Worm (Caenorhabditis elegans) whole organism, L4 larva: ENCODE measurements around the gene rab-39.

Experiments used
- F26F4.8 ChIP-seq: fragments of 200-800 bp; sonication (Bioruptor generic); conservative IDR thresholded peaks from 2 replicates; pipeline ENCODE4 v1.3.6; 2022; ENCODE audit warnings: missing genetic modification characterization, missing compliant biosample characterization
- F44E2.7 ChIP-seq: fragments of 200-800 bp; sonication (Bioruptor generic); IDR thresholded peaks from 2 replicates; pipeline ENCODE4 v2.1.2; 2022; ENCODE audit warnings: missing genetic modification characterization, missing compliant biosample characterization
- R02D3.7 ChIP-seq: fragments of 150-350 bp; sonication (generic microtip); optimal IDR thresholded peaks from 3 replicates; lab custom pipeline; 2014; ENCODE audit warnings: missing biosample characterization, missing genetic modification characterization
- T26A8.4 ChIP-seq: fragments of 200-800 bp; sonication (Bioruptor generic); IDR thresholded peaks from 2 replicates; pipeline ENCODE4 v1.3.6; 2022; ENCODE audit warnings: missing genetic modification characterization, missing compliant biosample characterization
- Y48G9A.11 ChIP-seq: fragments of 200-800 bp; sonication (Bioruptor generic); IDR thresholded peaks from 2 replicates; pipeline ENCODE4 v1.3.6; 2022; ENCODE audit warnings: missing genetic modification reagents, missing genetic modification characterization, missing compliant biosample characterization
- Y5F2A.4 ChIP-seq: fragments of 200-800 bp; sonication (Bioruptor generic); optimal IDR thresholded peaks from 2 replicates; lab custom pipeline; 2018; ENCODE audit warnings: mild to moderate bottlenecking, missing genetic modification characterization, missing compliant biosample characterization
- aly-2 ChIP-seq: sonication (generic microtip); optimal IDR thresholded peaks from 2 replicates; lab custom pipeline; 2018; ENCODE audit warnings: missing biosample characterization, missing genetic modification characterization
- ama-1 ChIP-seq: fragments of 150-350 bp; optimal IDR thresholded peaks from 2 replicates; lab custom pipeline; 2014; ENCODE audit warnings: inconsistent platforms, mixed read lengths
- attf-4 ChIP-seq: sonication (generic microtip); optimal IDR thresholded peaks from 3 replicates; lab custom pipeline; 2017; ENCODE audit warnings: missing biosample characterization, missing genetic modification characterization
- ceh-28 ChIP-seq: fragments of 150-350 bp; optimal IDR thresholded peaks from 2 replicates; lab custom pipeline; 2014; ENCODE audit warnings: missing biosample characterization, missing genetic modification reagents, missing genetic modification characterization
- ceh-32 ChIP-seq: sonication (generic microtip); optimal IDR thresholded peaks from 2 replicates; lab custom pipeline; 2016; ENCODE audit warnings: mild to moderate bottlenecking, missing genetic modification characterization, missing compliant biosample characterization; ENCODE audit not compliant: poor library complexity
- ceh-44 ChIP-seq: fragments of 200-800 bp; sonication (Bioruptor generic); IDR thresholded peaks from 2 replicates; pipeline ENCODE4 v1.3.6; 2022; ENCODE audit warnings: missing genetic modification reagents, missing genetic modification characterization, missing compliant biosample characterization
- ceh-82 ChIP-seq: sonication (generic microtip); optimal IDR thresholded peaks from 2 replicates; lab custom pipeline; 2017; ENCODE audit warnings: missing biosample characterization, missing genetic modification characterization
- cey-2 ChIP-seq: sonication (generic microtip); optimal IDR thresholded peaks from 3 replicates; lab custom pipeline; 2017; ENCODE audit warnings: missing genetic modification characterization, mild to moderate bottlenecking, missing compliant biosample characterization, antibody characterized with exemption, borderline replicate concordance; ENCODE audit not compliant: insufficient read depth
- dmd-8 ChIP-seq: fragments of 200-800 bp; sonication (Bioruptor generic); IDR thresholded peaks from 2 replicates; pipeline ENCODE4 v1.3.6; 2022; ENCODE audit warnings: missing genetic modification characterization, missing compliant biosample characterization
- dmd-9 ChIP-seq: fragments of 200-800 bp; sonication (Bioruptor generic); IDR thresholded peaks from 2 replicates; pipeline ENCODE4 v1.3.6; 2022; ENCODE audit warnings: missing genetic modification reagents, missing genetic modification characterization, missing compliant biosample characterization
- dpl-1 ChIP-seq: fragments of 150-350 bp; optimal IDR thresholded peaks from 2 replicates; lab custom pipeline; 2014; ENCODE audit warnings: missing biosample characterization, missing genetic modification reagents, missing genetic modification characterization
- duxl-1 ChIP-seq: sonication (generic microtip); optimal IDR thresholded peaks from 2 replicates; lab custom pipeline; 2016; ENCODE audit warnings: mild to moderate bottlenecking, missing genetic modification characterization, moderate library complexity, missing compliant biosample characterization; ENCODE audit not compliant: poor library complexity
- dve-1 ChIP-seq: sonication (generic microtip); optimal IDR thresholded peaks from 2 replicates; lab custom pipeline; 2017; ENCODE audit warnings: antibody characterized with exemption, mild to moderate bottlenecking, missing genetic modification characterization, missing compliant biosample characterization; ENCODE audit not compliant: insufficient read depth
- egl-27 ChIP-seq: sonication (generic microtip); optimal IDR thresholded peaks from 3 replicates; lab custom pipeline; 2017; ENCODE audit warnings: missing biosample characterization, missing genetic modification reagents, missing genetic modification characterization
- egl-43 ChIP-seq: fragments of 200-800 bp; sonication (Bioruptor generic); IDR thresholded peaks from 2 replicates; pipeline ENCODE4 v1.3.6; 2022; ENCODE audit warnings: missing genetic modification reagents, missing genetic modification characterization, missing compliant biosample characterization
- fkh-10 ChIP-seq: fragments of 150-350 bp; optimal IDR thresholded peaks from 2 replicates; lab custom pipeline; 2014; ENCODE audit warnings: missing biosample characterization, missing genetic modification reagents, missing genetic modification characterization
- fos-1 ChIP-seq: fragments of 150-350 bp; optimal IDR thresholded peaks from 2 replicates; lab custom pipeline; 2014; ENCODE audit warnings: missing biosample characterization, missing genetic modification characterization
- gei-8 ChIP-seq: fragments of 200-800 bp; sonication (Bioruptor generic); optimal IDR thresholded peaks from 2 replicates; lab custom pipeline; 2018; ENCODE audit warnings: mild to moderate bottlenecking, missing genetic modification characterization, missing compliant biosample characterization
- hlh-11 ChIP-seq: fragments of 200-800 bp; sonication (Bioruptor generic); optimal IDR thresholded peaks from 2 replicates; lab custom pipeline; 2018; ENCODE audit warnings: mild to moderate bottlenecking, missing genetic modification characterization, missing compliant biosample characterization
- hmg-1.1 ChIP-seq: fragments of 200-800 bp; sonication (Bioruptor generic); IDR thresholded peaks from 2 replicates; pipeline ENCODE4 v1.3.6; 2022; ENCODE audit warnings: missing genetic modification reagents, missing genetic modification characterization, missing compliant biosample characterization
- lim-7 ChIP-seq: fragments of 200-800 bp; sonication (Bioruptor generic); IDR thresholded peaks from 2 replicates; pipeline ENCODE4 v1.3.6; 2022; ENCODE audit warnings: missing genetic modification characterization, missing compliant biosample characterization
- lin-29 ChIP-seq: fragments of 200-800 bp; sonication (Bioruptor generic); IDR thresholded peaks from 2 replicates; pipeline ENCODE4 v1.3.6; 2022; ENCODE audit warnings: missing genetic modification reagents, missing genetic modification characterization, missing compliant biosample characterization
- lin-38 ChIP-seq: fragments of 200-800 bp; sonication (Bioruptor generic); IDR thresholded peaks from 2 replicates; pipeline ENCODE4 v1.3.6; 2022; ENCODE audit warnings: missing genetic modification reagents, missing genetic modification characterization, missing compliant biosample characterization
- lin-39 ChIP-seq: fragments of 150-350 bp; optimal IDR thresholded peaks from 2 replicates; lab custom pipeline; 2014; ENCODE audit warnings: missing biosample characterization, missing genetic modification reagents, missing genetic modification characterization
- lir-3 ChIP-seq: sonication (generic microtip); optimal IDR thresholded peaks from 2 replicates; lab custom pipeline; 2016; ENCODE audit warnings: mild to moderate bottlenecking, missing genetic modification characterization, missing compliant biosample characterization
- madf-5 ChIP-seq, 2 experiments: fragments of 200-800 bp; sonication (Bioruptor generic); IDR thresholded peaks; 2 replicates each; pipeline ENCODE4 v1.3.6; 2022; ENCODE audit warnings: missing compliant biosample characterization in 2 of 2, missing genetic modification characterization in 2 of 2
- mdl-1 ChIP-seq, 2 experiments: fragments of 150-350 bp in 1 of 2; sonication (generic microtip) in 1 of 2; optimal IDR thresholded peaks; 2 replicates each; lab custom pipeline; 2014 to 2017; ENCODE audit warnings: missing biosample characterization in 2 of 2, missing genetic modification characterization in 2 of 2
- mep-1 ChIP-seq: fragments of 150-350 bp; sonication (generic microtip); optimal IDR thresholded peaks from 3 replicates; lab custom pipeline; 2014; ENCODE audit warnings: missing biosample characterization, missing genetic modification characterization
- nhr-102 ChIP-seq: sonication (generic microtip); optimal IDR thresholded peaks from 2 replicates; lab custom pipeline; 2016; ENCODE audit warnings: mild to moderate bottlenecking, missing genetic modification characterization, moderate library complexity, missing compliant biosample characterization
- nhr-111 ChIP-seq: fragments of 200-800 bp; sonication (Bioruptor generic); optimal IDR thresholded peaks from 2 replicates; lab custom pipeline; 2018; ENCODE audit warnings: mild to moderate bottlenecking, missing genetic modification characterization, missing compliant biosample characterization
- nhr-237 ChIP-seq: sonication (generic microtip); optimal IDR thresholded peaks from 2 replicates; lab custom pipeline; 2017; ENCODE audit warnings: missing biosample characterization, missing genetic modification characterization
- nhr-25 ChIP-seq: sonication (generic microtip); optimal IDR thresholded peaks from 2 replicates; lab custom pipeline; 2017; ENCODE audit warnings: missing genetic modification characterization, mild to moderate bottlenecking, missing compliant biosample characterization, antibody characterized with exemption, moderate library complexity, borderline replicate concordance; ENCODE audit not compliant: insufficient read depth
- nhr-28 ChIP-seq: fragments of 150-350 bp; optimal IDR thresholded peaks from 2 replicates; lab custom pipeline; 2014; ENCODE audit warnings: missing biosample characterization, missing genetic modification characterization
- nhr-42 ChIP-seq: fragments of 200-800 bp; sonication (Bioruptor generic); IDR thresholded peaks from 2 replicates; pipeline ENCODE4 v1.3.6; 2022; ENCODE audit warnings: missing genetic modification characterization, missing compliant biosample characterization
- nhr-48 ChIP-seq: sonication (generic microtip); optimal IDR thresholded peaks from 2 replicates; lab custom pipeline; 2016; ENCODE audit warnings: mild to moderate bottlenecking, missing genetic modification characterization, missing compliant biosample characterization
- php-3 ChIP-seq: fragments of 200-800 bp; sonication (Bioruptor generic); IDR thresholded peaks from 2 replicates; pipeline ENCODE4 v1.3.6; 2022; ENCODE audit warnings: missing genetic modification reagents, missing genetic modification characterization, missing compliant biosample characterization
- pqm-1 ChIP-seq: sonication (generic microtip); optimal IDR thresholded peaks from 2 replicates; lab custom pipeline; 2017; ENCODE audit warnings: missing biosample characterization, missing genetic modification characterization
- saeg-2 ChIP-seq: fragments of 200-800 bp; sonication (Bioruptor generic); IDR thresholded peaks from 2 replicates; pipeline ENCODE4 v1.3.6; 2022; ENCODE audit warnings: missing genetic modification reagents, missing genetic modification characterization, missing compliant biosample characterization
- skn-1 ChIP-seq: fragments of 150-350 bp; optimal IDR thresholded peaks from 2 replicates; lab custom pipeline; 2014; ENCODE audit warnings: missing biosample characterization, missing genetic modification characterization
- unc-130 ChIP-seq: sonication (generic microtip); optimal IDR thresholded peaks from 2 replicates; lab custom pipeline; 2016; ENCODE audit warnings: missing genetic modification reagents, missing genetic modification characterization, missing compliant biosample characterization
- zag-1 ChIP-seq: fragments of 150-350 bp; optimal IDR thresholded peaks from 2 replicates; lab custom pipeline; 2014; ENCODE audit warnings: missing biosample characterization, missing genetic modification characterization
- zfp-2 ChIP-seq: sonication (generic microtip); optimal IDR thresholded peaks from 2 replicates; lab custom pipeline; 2016; ENCODE audit warnings: mild to moderate bottlenecking, missing genetic modification characterization, missing compliant biosample characterization
- zfp-3 ChIP-seq: fragments of 200-800 bp; sonication (Bioruptor generic); conservative IDR thresholded peaks from 2 replicates; pipeline ENCODE4 v1.3.6; 2022; ENCODE audit warnings: missing genetic modification reagents, missing genetic modification characterization, missing compliant biosample characterization
- ztf-11 ChIP-seq: fragments of 150-350 bp; optimal IDR thresholded peaks from 2 replicates; lab custom pipeline; 2014; ENCODE audit warnings: missing biosample characterization, missing genetic modification characterization
- ztf-7 ChIP-seq: fragments of 150-350 bp; optimal IDR thresholded peaks from 2 replicates; lab custom pipeline; 2014; ENCODE audit warnings: missing biosample characterization, missing genetic modification characterization

rab-39 gene

DNA sequence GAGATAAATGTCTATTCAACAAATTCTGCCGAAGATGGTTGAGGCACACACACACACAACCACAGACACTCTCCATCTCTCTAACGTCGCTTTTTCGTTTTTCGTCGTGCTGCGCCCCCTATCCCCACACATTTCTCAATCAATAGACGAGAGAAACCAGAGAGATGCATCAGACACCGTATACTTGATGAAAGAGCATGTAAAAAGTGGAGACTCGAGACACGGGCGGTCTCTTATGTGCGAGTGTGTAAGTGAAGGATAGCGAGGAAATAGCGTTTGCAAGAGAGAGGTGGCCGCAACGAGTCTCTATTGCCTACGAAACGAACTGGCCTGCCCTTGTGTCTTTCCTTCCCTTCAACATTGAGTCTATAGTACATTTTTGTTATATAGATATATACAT is 39.9 kb downstream of the rab-39 start (continued):
- TF ChIP-seq lin-39 (tag; lab: Kevin White, UChicago), result peak; percentile 59
- peak; percentile 31 for TF ChIP-seq lir-3
- no peak for TF ChIP-seq unc-130 (GFP tag; lab: Kevin White, UChicago)
- TF ChIP-seq zag-1 (tag; lab: Kevin White, UChicago), result no peak
- no peak for TF ChIP-seq Y48G9A.11 (GFP tag; lab: Robert Waterston, UW)
- TF ChIP-seq fos-1 (tag; lab: Kevin White, UChicago), result peak; percentile 35
- peak; percentile 79 for TF ChIP-seq T26A8.4 (GFP tag; lab: Robert Waterston, UW)
- TF ChIP-seq dmd-9 (GFP tag; lab: Robert Waterston, UW), result no peak
- TF ChIP-seq nhr-48 (tag; lab: Kevin White, UChicago), result peak; percentile 81
- peak; percentile 41 to 93 for TF ChIP-seq mdl-1 (tag; optimal IDR thresholded peaks at IDR 0.05; lab: Kevin White, UChicago)
- peak; percentile 94 for TF ChIP-seq ama-1
- no peak for TF ChIP-seq zfp-2 (tag; lab: Kevin White, UChicago)
- TF ChIP-seq saeg-2 (GFP tag; lab: Robert Waterston, UW), result 0 out of 2 replicates have a peak, but pooled peaks have one; percentile 51
- TF ChIP-seq F44E2.7 (GFP tag; lab: Robert Waterston, UW), result 0 out of 2 replicates have a peak, but pooled peaks have one; percentile 27
- TF ChIP-seq lim-7, result no peak
- TF ChIP-seq lin-29 (GFP tag; lab: Robert Waterston, UW), result no peak
- no peak for TF ChIP-seq nhr-111 (GFP tag; lab: Kevin White, UChicago)
- no peak for TF ChIP-seq Y5F2A.4
- TF ChIP-seq duxl-1 (tag; lab: Kevin White, UChicago), result peak; percentile 69
- TF ChIP-seq pqm-1, result peak; percentile 94
- peak; percentile 100 for TF ChIP-seq nhr-28 (tag; lab: Kevin White, UChicago)
- TF ChIP-seq aly-2 (tag; lab: Kevin White, UChicago), result no peak
- TF ChIP-seq mep-1 (tag; lab: Kevin White, UChicago), result peak; percentile 95
- peak; percentile 67 for TF ChIP-seq cey-2 (tag; lab: Kevin White, UChicago)
- no peak for TF ChIP-seq skn-1 (tag; lab: Kevin White, UChicago)
- TF ChIP-seq php-3 (GFP tag; lab: Robert Waterston, UW), result peak; percentile 35; the same call in 1 of the 2 replicates
- peak; percentile 97 for TF ChIP-seq hlh-11 (tag; lab: Kevin White, UChicago)
- TF ChIP-seq ztf-7 (tag; lab: Kevin White, UChicago), result peak; percentile 66
- TF ChIP-seq attf-4 (tag; lab: Kevin White, UChicago), result peak; percentile 48
- TF ChIP-seq gei-8 (GFP tag; lab: Kevin White, UChicago), result peak; percentile 30
- no peak for TF ChIP-seq madf-5 (GFP tag; IDR thresholded peaks at IDR 0.05; lab: Robert Waterston, UW)
- peak; percentile 93 for TF ChIP-seq hmg-1.1 (GFP tag; lab: Robert Waterston, UW)
- TF ChIP-seq ceh-32, result no peak
- TF ChIP-seq nhr-102, result peak; percentile 59
- no peak for TF ChIP-seq egl-27
- TF ChIP-seq zfp-3 (GFP tag; lab: Robert Waterston, UW), result peak; percentile 71; the same call in 1 of the 2 replicates
- TF ChIP-seq R02D3.7 (tag; lab: Kevin White, UChicago), result no peak
- peak; percentile 82 for TF ChIP-seq egl-43 (GFP tag; lab: Robert Waterston, UW)
- TF ChIP-seq ztf-11, result no peak
- peak; percentile 90 for TF ChIP-seq nhr-25 (tag; lab: Kevin White, UChicago)
- TF ChIP-seq ceh-28 (tag; lab: Kevin White, UChicago), result peak; percentile 81
- no peak for TF ChIP-seq ceh-82 (tag; lab: Kevin White, UChicago)
- peak; percentile 59 for TF ChIP-seq fkh-10 (GFP tag; lab: Kevin White, UChicago)
- peak; percentile 81; the same call in 1 of the 2 replicates for TF ChIP-seq nhr-42 (GFP tag; lab: Robert Waterston, UW)
- 0 out of 2 replicates have a peak, but pooled peaks have one; percentile 31 for TF ChIP-seq dmd-8
- TF ChIP-seq F26F4.8 (GFP tag; lab: Robert Waterston, UW), result no peak
- peak; percentile 61 for TF ChIP-seq lin-38 (GFP tag; lab: Robert Waterston, UW)
- TF ChIP-seq dve-1 (tag; lab: Kevin White, UChicago), result peak; percentile 87
- TF ChIP-seq dpl-1, result peak; percentile 62
- TF ChIP-seq ceh-44 (GFP tag; lab: Robert Waterston, UW), result 0 out of 2 replicates have a peak, but pooled peaks have one; percentile 14
- TF ChIP-seq nhr-237, result peak; percentile 39
